Worm (Caenorhabditis elegans): Measurements from ENCODE around the gene mpk-2.

DNA sequence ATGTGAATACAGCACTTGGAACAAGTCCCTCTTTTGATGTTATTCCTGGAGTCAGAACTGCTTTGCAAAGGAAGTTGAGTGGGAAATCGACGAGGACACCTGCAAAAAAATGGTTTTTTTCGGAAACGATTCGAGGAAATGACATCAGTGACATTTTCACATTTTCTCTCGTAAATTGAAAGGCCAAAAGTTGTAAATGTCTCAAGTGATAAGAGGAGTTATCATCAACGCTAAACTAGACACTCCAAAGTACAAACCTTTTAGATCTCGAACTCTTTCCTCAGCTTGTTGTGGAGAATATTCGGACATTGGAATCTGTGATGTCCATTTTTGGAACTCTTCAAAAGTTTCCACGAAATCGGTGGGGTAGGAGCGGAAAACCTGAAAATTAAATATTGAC, 19.7 kb upstream of the mpk-2 start:
- no peak for TF ChIP-seq nhr-77 (tag; optimal IDR thresholded peaks at IDR 0.05)
- no peak for TF ChIP-seq nhr-23 (tag; optimal IDR thresholded peaks at IDR 0.05)
- no peak for TF ChIP-seq unc-62 (GFP tag; optimal IDR thresholded peaks at IDR 0.05)
- no peak for TF ChIP-seq zag-1 (tag; optimal IDR thresholded peaks at IDR 0.05)
- TF ChIP-seq snpc-4 (tag; optimal IDR thresholded peaks at IDR 0.05): no peak
- no peak for TF ChIP-seq ztf-4 (tag; optimal IDR thresholded peaks at IDR 0.05)
- TF ChIP-seq fos-1 (tag; optimal IDR thresholded peaks at IDR 0.05): peak; percentile 31
- TF ChIP-seq nhr-25 (tag; optimal IDR thresholded peaks at IDR 0.05): no peak
- TF ChIP-seq nhr-6 (tag; optimal IDR thresholded peaks at IDR 0.05): no peak
- TF ChIP-seq lin-39 (tag; optimal IDR thresholded peaks at IDR 0.05): no peak
- no peak for TF ChIP-seq nhr-237 (tag; optimal IDR thresholded peaks at IDR 0.05)
- no peak for TF ChIP-seq nhr-12 (tag; optimal IDR thresholded peaks at IDR 0.05)
- TF ChIP-seq nhr-11 (tag; optimal IDR thresholded peaks at IDR 0.05): no peak

All from whole organism, L2 larva.